Worm (Caenorhabditis elegans): ENCODE measurements around the gene M117.4.

The M117.4 gene

ce11 chrIV:11833456-11833855 is at the start of gene M117.4:
TSS of gene M117.4 (minus strand) at chrIV:11833556.
- no peak for TF ChIP-seq hlh-8 (tag; optimal IDR thresholded peaks at IDR 0.05)

DNA sequence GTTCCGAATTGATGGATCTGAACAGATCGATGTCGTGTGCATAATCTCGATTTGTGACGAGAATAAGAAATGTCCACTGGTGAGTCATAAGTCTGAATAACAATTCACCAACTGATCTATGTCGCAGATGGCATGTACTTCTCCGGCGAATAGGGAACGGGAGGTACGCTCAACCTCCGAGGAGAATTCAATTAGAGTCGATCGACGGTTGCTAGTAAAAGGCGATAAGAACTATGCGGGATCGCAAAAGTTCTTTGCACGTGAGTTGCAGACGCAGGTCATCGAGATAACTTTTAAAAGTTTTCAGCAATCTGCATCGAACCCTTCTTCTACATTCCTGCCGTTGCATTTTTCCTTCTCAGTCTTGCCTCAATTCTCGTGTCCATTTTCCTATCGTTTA is 49.2 kb upstream of the M117.4 start:
- TF ChIP-seq pros-1 (tag; optimal IDR thresholded peaks at IDR 0.05) (no peak), ceh-14 (tag; optimal IDR thresholded peaks at IDR 0.05) (no peak), nfya-1 (tag; optimal IDR thresholded peaks at IDR 0.05) (no peak), madf-2 (tag; optimal IDR thresholded peaks at IDR 0.05) (no peak), elt-2 (tag; optimal IDR thresholded peaks at IDR 0.05) (no peak), K02D7.2 (tag; optimal IDR thresholded peaks at IDR 0.05) (no peak), unc-55 (GFP tag; optimal IDR thresholded peaks at IDR 0.05) (no peak), T23F11.4 (GFP tag; optimal IDR thresholded peaks at IDR 0.05) (no peak), ceh-18 (tag; optimal IDR thresholded peaks at IDR 0.05) (no peak), K09A11.1 (tag; optimal IDR thresholded peaks at IDR 0.05; ENCODE audit: insufficient read depth) (no peak), ztf-16 (tag; optimal IDR thresholded peaks at IDR 0.05) (no peak), pha-2 (tag; optimal IDR thresholded peaks at IDR 0.05) (no peak), pat-9 (tag; optimal IDR thresholded peaks at IDR 0.05) (no peak), ceh-31 (tag; optimal IDR thresholded peaks at IDR 0.05) (no peak), npax-4 (tag; optimal IDR thresholded peaks at IDR 0.05) (no peak), pag-3 (tag; optimal IDR thresholded peaks at IDR 0.05; ENCODE audit: borderline replicate concordance) (no peak), pqm-1 (tag; optimal IDR thresholded peaks at IDR 0.05) (no peak)

DNA sequence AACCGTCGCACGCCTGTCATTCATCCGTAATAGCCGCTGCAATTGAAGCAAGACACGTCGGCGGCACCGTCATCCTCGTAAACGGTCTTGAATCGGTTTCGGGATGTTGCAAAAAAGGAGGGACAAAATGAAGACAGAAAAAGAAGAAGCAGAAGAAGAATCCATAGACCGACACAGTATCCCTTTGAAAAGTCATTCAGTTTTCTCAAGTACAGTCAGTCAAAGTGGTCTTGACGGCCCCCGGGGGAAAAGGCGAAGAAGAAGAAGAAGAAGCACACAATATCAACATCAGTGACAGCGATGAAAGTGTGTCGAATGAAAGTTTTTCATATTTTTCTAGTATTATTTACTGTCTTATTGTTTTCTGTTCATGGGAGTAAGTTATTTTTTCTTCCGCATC is 44.9 kb upstream of the M117.4 start, which contains the start of gene cutl-27:
Gene cutl-27 (plus strand): TSS at position 301 of the 400 bp plus-strand sequence.
- TF ChIP-seq ets-4 (tag; optimal IDR thresholded peaks at IDR 0.05) (no peak), Y22D7AL.16 (tag; optimal IDR thresholded peaks at IDR 0.05) (no peak), fax-1 (tag; optimal IDR thresholded peaks at IDR 0.05) (no peak), fkh-6 (tag; optimal IDR thresholded peaks at IDR 0.05) (no peak), nfya-1 (tag; optimal IDR thresholded peaks at IDR 0.05) (no peak), pat-9 (tag; optimal IDR thresholded peaks at IDR 0.05) (no peak), ceh-22 (tag; optimal IDR thresholded peaks at IDR 0.05) (no peak), pqm-1 (tag; optimal IDR thresholded peaks at IDR 0.05) (no peak), F13H6.1 (tag; optimal IDR thresholded peaks at IDR 0.05) (no peak), C08G9.2 (tag; optimal IDR thresholded peaks at IDR 0.05) (no peak), ceh-24 (tag; optimal IDR thresholded peaks at IDR 0.05) (no peak), unc-3 (GFP tag; conservative IDR thresholded peaks at IDR 0.05) (no peak), unc-3 (tag; optimal IDR thresholded peaks at IDR 0.05) (no peak)

DNA sequence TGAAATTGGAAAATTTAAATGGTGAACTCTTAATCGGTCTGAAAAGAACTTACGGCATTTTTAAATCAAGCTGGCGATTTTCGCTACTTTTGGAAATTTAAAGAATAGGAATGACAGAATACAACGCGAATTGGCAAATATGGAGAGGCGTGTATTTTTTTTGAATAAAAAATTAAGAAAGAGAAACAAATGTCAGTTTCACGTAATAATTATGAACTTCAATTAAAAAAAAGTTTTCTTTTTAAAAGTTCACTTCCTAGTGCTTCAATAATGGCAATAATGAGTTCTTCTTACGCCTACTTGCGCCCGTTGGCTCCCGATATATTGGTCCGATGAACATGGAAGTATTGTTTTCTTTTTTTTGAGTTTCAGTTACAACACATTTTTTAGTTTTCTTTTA is 44.3 kb upstream of the M117.4 start, which contains the start of gene pph-2:
Gene pph-2 (minus strand): TSS at position 101 of the 400 bp plus-strand sequence.
- TF ChIP-seq ceh-31 (tag; optimal IDR thresholded peaks at IDR 0.05): no peak
- TF ChIP-seq npax-4 (tag; optimal IDR thresholded peaks at IDR 0.05): no peak
- TF ChIP-seq lin-11 (tag; optimal IDR thresholded peaks at IDR 0.05): no peak
- TF ChIP-seq fkh-10 (GFP tag; optimal IDR thresholded peaks at IDR 0.05): no peak
- no peak for TF ChIP-seq lim-6 (tag; optimal IDR thresholded peaks at IDR 0.05)
- TF ChIP-seq ref-2 (tag; optimal IDR thresholded peaks at IDR 0.05): no peak

DNA sequence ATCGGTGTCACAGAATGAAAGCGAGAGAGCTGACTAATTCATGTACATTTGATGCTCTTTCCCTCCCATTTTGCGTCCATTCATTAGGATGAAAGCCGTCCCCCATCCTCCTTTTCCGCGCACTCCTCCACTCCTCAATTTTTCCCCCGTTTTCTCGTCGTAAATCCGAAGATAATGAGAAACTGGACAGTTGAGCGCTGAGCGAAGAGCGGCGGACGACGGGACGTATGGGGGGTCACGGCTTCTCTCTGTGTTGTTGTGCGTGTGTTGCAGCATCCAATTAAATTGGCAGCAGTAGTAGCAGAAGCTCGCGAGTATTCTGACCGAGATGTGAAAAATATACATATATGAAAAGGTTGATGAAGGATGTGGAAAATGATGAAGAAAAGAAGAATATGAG is 38.5 kb upstream of the M117.4 start:
- TF ChIP-seq unc-42 (tag; optimal IDR thresholded peaks at IDR 0.05) (peak; percentile 66), ttx-3 (tag; optimal IDR thresholded peaks at IDR 0.05) (peak; percentile 41), hlh-30 (tag; optimal IDR thresholded peaks at IDR 0.05; ENCODE audit: insufficient read depth) (no peak), unc-86 (tag; optimal IDR thresholded peaks at IDR 0.05) (no peak), fkh-6 (tag; optimal IDR thresholded peaks at IDR 0.05) (no peak), lim-6 (tag; optimal IDR thresholded peaks at IDR 0.05) (peak; percentile 45), ceh-14 (tag; optimal IDR thresholded peaks at IDR 0.05) (peak; percentile 64), ceh-19 (GFP tag; optimal IDR thresholded peaks at IDR 0.05) (no peak), pros-1 (tag; optimal IDR thresholded peaks at IDR 0.05) (no peak), ceh-48 (tag; optimal IDR thresholded peaks at IDR 0.05) (no peak), nfya-1 (tag; optimal IDR thresholded peaks at IDR 0.05) (peak; percentile 16), ceh-9 (tag; optimal IDR thresholded peaks at IDR 0.05) (peak; percentile 27), sox-4 (tag; optimal IDR thresholded peaks at IDR 0.05) (no peak), tbx-2 (tag; optimal IDR thresholded peaks at IDR 0.05) (no peak), ceh-31 (tag; optimal IDR thresholded peaks at IDR 0.05) (peak; percentile 18), unc-3 (GFP tag; conservative IDR thresholded peaks at IDR 0.05) (no peak), unc-3 (tag; optimal IDR thresholded peaks at IDR 0.05) (no peak)
